Fruit fly (Drosophila melanogaster): ENCODE data around the gene Ac78C.

DNA sequence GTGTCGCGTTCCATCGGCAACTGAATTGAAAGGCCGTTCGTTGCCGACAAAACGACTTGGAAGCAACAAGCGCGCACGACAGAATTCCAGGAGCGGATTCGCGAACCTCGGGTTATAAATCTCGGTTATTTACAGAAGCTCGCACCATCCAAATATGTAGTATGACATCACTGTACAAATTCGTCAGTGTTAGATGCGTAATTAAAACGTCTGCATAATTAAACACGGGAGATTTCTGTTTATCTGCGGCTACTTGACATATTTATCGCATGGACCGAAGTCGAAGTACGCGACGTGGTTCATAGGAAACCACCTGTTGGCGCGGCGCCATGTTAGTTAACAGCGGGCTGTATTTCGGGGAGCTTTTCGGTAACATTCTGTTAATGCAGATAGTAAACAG, at the start of gene Ac78C:
- TF ChIP-seq CG8478 (optimal IDR thresholded peaks at IDR 0.05), result no peak
- TF ChIP-seq CTCF (optimal IDR thresholded peaks at IDR 0.05), result no peak

Data from S2 (cell line).